Worm (Caenorhabditis elegans): Measurements from ENCODE around the gene yju-2.

ce11 chrIII:7192942-7193665 is 9.0 kb downstream of the yju-2 start, which contains the start of gene mec-14:
- TF ChIP-seq nhr-12 (tag; optimal IDR thresholded peaks at IDR 0.05) (no peak), snpc-4 (tag; optimal IDR thresholded peaks at IDR 0.05) (no peak), ama-1 (optimal IDR thresholded peaks at IDR 0.05) (no peak), alr-1 (tag; optimal IDR thresholded peaks at IDR 0.05; ENCODE audit: borderline replicate concordance) (no peak), ces-1 (GFP tag; optimal IDR thresholded peaks at IDR 0.05) (no peak), unc-62 (GFP tag; optimal IDR thresholded peaks at IDR 0.05) (no peak), zag-1 (tag; optimal IDR thresholded peaks at IDR 0.05) (no peak), aly-2 (tag; optimal IDR thresholded peaks at IDR 0.05) (no peak), nhr-11 (tag; optimal IDR thresholded peaks at IDR 0.05) (no peak), ceh-82 (tag; optimal IDR thresholded peaks at IDR 0.05) (no peak), C04F5.9 (tag; optimal IDR thresholded peaks at IDR 0.05) (no peak)
